Fruit fly (Drosophila melanogaster): ENCODE results near the gene CG42594.
A peak's percentile ranks its signal among the peaks of the same experiment; 100 is the strongest.

Gene CG42594

DNA sequence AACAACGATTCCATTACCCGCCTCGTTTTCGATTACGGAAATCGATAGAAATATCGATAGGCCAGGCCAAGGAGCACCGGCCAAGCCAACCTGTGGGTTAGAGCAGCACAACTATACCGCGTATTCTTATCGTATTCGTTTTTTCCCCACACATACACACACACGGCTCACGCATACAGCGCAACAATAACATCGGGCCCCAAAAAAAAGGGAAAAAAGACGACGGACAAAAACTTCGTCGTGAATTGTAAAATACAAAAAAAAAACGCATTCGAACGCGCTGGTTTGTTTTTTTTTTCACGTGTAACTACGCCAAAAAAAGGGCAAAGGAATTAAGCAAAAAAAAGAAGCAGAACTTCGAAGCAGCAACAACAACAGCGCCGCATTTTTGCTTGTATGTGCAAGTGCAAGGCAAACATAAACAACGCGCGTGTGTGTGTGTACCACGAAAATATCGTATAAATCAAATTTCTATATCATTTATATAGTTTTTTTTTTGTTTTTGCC is 68.3 kb downstream of the CG42594 start, which contains the start of gene CG32772 (continued):
- TF ChIP-seq Rfx (GFP tag; IDR thresholded peaks at IDR 0.05), result 0 out of 2 replicates have a peak, but pooled peaks have one; percentile 11
- no peak for TF ChIP-seq CG33557 (GFP tag; optimal IDR thresholded peaks at IDR 0.05)
- no peak for TF ChIP-seq dmrt11E (tag; optimal IDR thresholded peaks at IDR 0.05)
- TF ChIP-seq ham (GFP tag; IDR thresholded peaks at IDR 0.05), result no peak
- no peak for TF ChIP-seq trh (GFP tag; optimal IDR thresholded peaks at IDR 0.05)
- no peak for TF ChIP-seq salm (tag; optimal IDR thresholded peaks at IDR 0.05)
- no peak for TF ChIP-seq Asciz (GFP tag; optimal IDR thresholded peaks at IDR 0.05)
- TF ChIP-seq CG32772 (GFP tag; IDR thresholded peaks at IDR 0.05), result peak; percentile 80
- no peak for TF ChIP-seq CG12071 (GFP tag; optimal IDR thresholded peaks at IDR 0.05)
- no peak for TF ChIP-seq Gsc (GFP tag; IDR thresholded peaks at IDR 0.05)
- no peak for TF ChIP-seq stc (GFP tag; IDR thresholded peaks at IDR 0.05)
- TF ChIP-seq tap (tag; optimal IDR thresholded peaks at IDR 0.05), result no peak
- no peak for TF ChIP-seq ac (GFP tag; optimal IDR thresholded peaks at IDR 0.05)
- no peak for TF ChIP-seq aop (GFP tag; IDR thresholded peaks at IDR 0.05)
- no peak for TF ChIP-seq az2 (GFP tag; optimal IDR thresholded peaks at IDR 0.05)
- no peak for TF ChIP-seq Elba2 (GFP tag; optimal IDR thresholded peaks at IDR 0.05)
- TF ChIP-seq bigmax (GFP tag; optimal IDR thresholded peaks at IDR 0.05), result no peak
- TF ChIP-seq ro (GFP tag; IDR thresholded peaks at IDR 0.05), result no peak
- peak; percentile 52 for TF ChIP-seq GATAe (GFP tag; conservative IDR thresholded peaks at IDR 0.05)
- no peak for TF ChIP-seq run (tag; optimal IDR thresholded peaks at IDR 0.05)
- TF ChIP-seq sima (GFP tag; optimal IDR thresholded peaks at IDR 0.05), result no peak
- no peak for TF ChIP-seq ap (GFP tag; IDR thresholded peaks at IDR 0.05)
- TF ChIP-seq CG13296 (GFP tag; optimal IDR thresholded peaks at IDR 0.05), result no peak
- TF ChIP-seq sug (tag; optimal IDR thresholded peaks at IDR 0.05), result no peak
- no peak for TF ChIP-seq CG6765 (GFP tag; optimal IDR thresholded peaks at IDR 0.05)
- no peak for TF ChIP-seq CG14441 (GFP tag; IDR thresholded peaks at IDR 0.05)
- TF ChIP-seq CG6854 (GFP tag; optimal IDR thresholded peaks at IDR 0.05), result no peak
- TF ChIP-seq cas (GFP tag; IDR thresholded peaks at IDR 0.05), result no peak
- TF ChIP-seq sna (GFP tag; IDR thresholded peaks at IDR 0.05; ENCODE audit: partially characterized antibody), result peak; percentile 68
- no peak for TF ChIP-seq CG8089 (GFP tag; optimal IDR thresholded peaks at IDR 0.05)
- peak; percentile 33 for TF ChIP-seq CG12659 (GFP tag; optimal IDR thresholded peaks at IDR 0.05)
- TF ChIP-seq CG14710 (tag; optimal IDR thresholded peaks at IDR 0.05), result peak; percentile 12
- no peak for TF ChIP-seq CG31224 (GFP tag; IDR thresholded peaks at IDR 0.05)
- no peak for TF ChIP-seq CTCF (GFP tag; optimal IDR thresholded peaks at IDR 0.05)
- no peak for TF ChIP-seq CG6654 (GFP tag; optimal IDR thresholded peaks at IDR 0.05)
- TF ChIP-seq Oli (tag; optimal IDR thresholded peaks at IDR 0.05), result no peak
- TF ChIP-seq CG10209 (GFP tag; optimal IDR thresholded peaks at IDR 0.05), result no peak
- TF ChIP-seq wor (GFP tag; IDR thresholded peaks at IDR 0.05), result no peak
- TF ChIP-seq CG17612 (GFP tag; IDR thresholded peaks at IDR 0.05), result no peak
- TF ChIP-seq Doc2 (GFP tag; IDR thresholded peaks at IDR 0.05), result no peak
- no peak for TF ChIP-seq Ets65A (GFP tag)
- TF ChIP-seq CG2678 (tag; optimal IDR thresholded peaks at IDR 0.05), result no peak
- TF ChIP-seq ftz-f1 (GFP tag; optimal IDR thresholded peaks at IDR 0.05), result no peak
- peak; percentile 72 for TF ChIP-seq vnd (GFP tag; IDR thresholded peaks at IDR 0.05; ENCODE audit: partially characterized antibody)
- TF ChIP-seq CG11696 (GFP tag; IDR thresholded peaks at IDR 0.05), result no peak
- peak; percentile 70 for TF ChIP-seq Aef1 (GFP tag; IDR thresholded peaks at IDR 0.05)
- TF ChIP-seq Med (GFP tag), result peak; percentile 61
- no peak for TF ChIP-seq ab (GFP tag; optimal IDR thresholded peaks at IDR 0.05)
- no peak for TF ChIP-seq CG5953 (GFP tag; IDR thresholded peaks at IDR 0.05)
- no peak for TF ChIP-seq CG9437 (GFP tag; optimal IDR thresholded peaks at IDR 0.05)
- no peak for TF ChIP-seq CG4854 (GFP tag; optimal IDR thresholded peaks at IDR 0.05)
- no peak for TF ChIP-seq CG14050 (GFP tag; IDR thresholded peaks at IDR 0.05)
- no peak for TF ChIP-seq rib (GFP tag; IDR thresholded peaks at IDR 0.05)

All from whole organism, embryonic.